Worm (Caenorhabditis elegans) whole organism, young adult: ENCODE measurements around the gene ech-6.

ENCODE experiments used
- D2030.7 ChIP-seq: fragments of 200-800 bp; sonication (Bioruptor generic); IDR thresholded peaks from 2 replicates; pipeline ENCODE4 v1.3.6; 2022; ENCODE audit warnings: missing genetic modification reagents, missing genetic modification characterization, missing compliant biosample characterization
- F49E8.2 ChIP-seq: sonication (generic microtip); optimal IDR thresholded peaks from 3 replicates; lab custom pipeline; 2017; ENCODE audit warnings: missing genetic modification characterization, mild to moderate bottlenecking, missing compliant biosample characterization, antibody characterized with exemption, moderate library complexity; ENCODE audit not compliant: insufficient read depth
- K11D2.4 ChIP-seq: fragments of 200-800 bp; sonication (Bioruptor generic); IDR thresholded peaks from 2 replicates; pipeline ENCODE4 v1.3.6; 2022; ENCODE audit warnings: missing genetic modification reagents, missing genetic modification characterization, missing compliant biosample characterization
- Y53F4B.3 ChIP-seq: fragments of 200-800 bp; sonication (Bioruptor generic); IDR thresholded peaks from 2 replicates; pipeline ENCODE4 v1.3.6; 2022; ENCODE audit warnings: missing genetic modification reagents, missing genetic modification characterization, missing compliant biosample characterization
- Y79H2A.3 ChIP-seq: fragments of 200-800 bp; sonication (Bioruptor generic); conservative IDR thresholded peaks from 2 replicates; pipeline ENCODE4 v1.3.6; 2022; ENCODE audit warnings: missing genetic modification reagents, missing genetic modification characterization, missing compliant biosample characterization
- Y95B8A.8 ChIP-seq: fragments of 200-800 bp; sonication (Bioruptor generic); IDR thresholded peaks from 2 replicates; pipeline ENCODE4 v1.3.6; 2022; ENCODE audit warnings: missing genetic modification reagents, missing genetic modification characterization, missing compliant biosample characterization
- ama-1 ChIP-seq, 3 experiments: fragments of 150-350 bp in 1 of 3; sonication (generic microtip) in 2 of 3; optimal IDR thresholded peaks; 2 replicates each; lab custom pipeline; 2014 to 2018; ENCODE audit warnings: missing biosample characterization in 2 of 3, missing genetic modification characterization in 2 of 3, missing genetic modification reagents in 2 of 3
- aptf-3 ChIP-seq: fragments of 200-800 bp; sonication (Bioruptor generic); IDR thresholded peaks from 2 replicates; pipeline ENCODE4 v1.3.6; 2022; ENCODE audit warnings: missing genetic modification characterization, missing compliant biosample characterization
- athp-1 ChIP-seq: sonication (generic microtip); optimal IDR thresholded peaks from 2 replicates; lab custom pipeline; 2017; ENCODE audit warnings: mild to moderate bottlenecking, missing genetic modification characterization, missing compliant biosample characterization
- ceh-100 ChIP-seq: fragments of 200-800 bp; sonication (Bioruptor generic); IDR thresholded peaks from 2 replicates; pipeline ENCODE4 v1.3.6; 2022; ENCODE audit warnings: missing genetic modification reagents, missing genetic modification characterization, missing compliant biosample characterization
- ceh-79 ChIP-seq: sonication (generic microtip); optimal IDR thresholded peaks from 2 replicates; lab custom pipeline; 2017; ENCODE audit warnings: mild to moderate bottlenecking, missing genetic modification characterization, missing compliant biosample characterization
- dox-1 ChIP-seq: fragments of 200-800 bp; sonication (Bioruptor generic); IDR thresholded peaks from 2 replicates; pipeline ENCODE4 v1.3.6; 2022; ENCODE audit warnings: missing genetic modification reagents, missing genetic modification characterization, missing compliant biosample characterization
- him-1 ChIP-seq: sonication (generic microtip); optimal IDR thresholded peaks from 2 replicates; lab custom pipeline; 2016; ENCODE audit warnings: missing genotype, missing genetic modification reagents, missing genetic modification characterization, missing compliant biosample characterization
- hlh-12 ChIP-seq: sonication (generic microtip); optimal IDR thresholded peaks from 2 replicates; lab custom pipeline; 2016; ENCODE audit warnings: missing genetic modification characterization, missing compliant biosample characterization
- hmg-1.2 ChIP-seq: fragments of 200-800 bp; sonication (Bioruptor generic); IDR thresholded peaks from 2 replicates; pipeline ENCODE4 v1.3.6; 2022; ENCODE audit warnings: missing genetic modification reagents, missing genetic modification characterization, missing compliant biosample characterization
- hrde-1 ChIP-seq: sonication (generic microtip); optimal IDR thresholded peaks from 2 replicates; lab custom pipeline; 2016; ENCODE audit warnings: missing genetic modification characterization, mild to moderate bottlenecking, missing compliant biosample characterization, moderate library complexity, missing genotype, missing genetic modification reagents, borderline replicate concordance
- hsf-1 ChIP-seq: fragments of 200-800 bp; sonication (Bioruptor generic); IDR thresholded peaks from 2 replicates; pipeline ENCODE4 v1.3.6; 2022; ENCODE audit warnings: missing genetic modification reagents, missing genetic modification characterization, missing compliant biosample characterization
- let-607 ChIP-seq, 2 experiments: fragments of 200-800 bp in 1 of 2; sonication (Bioruptor generic) in 1 of 2; sonication (generic microtip) in 1 of 2; optimal IDR thresholded peaks; 2 replicates each; lab custom pipeline; 2016 to 2018; ENCODE audit warnings: mild to moderate bottlenecking in 2 of 2, missing compliant biosample characterization in 2 of 2, missing genetic modification characterization in 2 of 2, moderate library complexity in 2 of 2, missing genotype in 1 of 2
- lin-26 ChIP-seq: fragments of 200-800 bp; sonication (Bioruptor generic); IDR thresholded peaks from 2 replicates; pipeline ENCODE4 v1.3.6; 2022; ENCODE audit warnings: missing genetic modification reagents, missing genetic modification characterization, missing compliant biosample characterization
- lin-40 ChIP-seq: sonication (generic microtip); optimal IDR thresholded peaks from 2 replicates; lab custom pipeline; 2016; ENCODE audit warnings: missing genetic modification characterization, mild to moderate bottlenecking, missing compliant biosample characterization, missing genotype, missing genetic modification reagents
- lin-54 ChIP-seq: fragments of 200-800 bp; sonication (Bioruptor generic); optimal IDR thresholded peaks from 2 replicates; lab custom pipeline; 2018; ENCODE audit warnings: mild to moderate bottlenecking, missing genetic modification characterization, missing compliant biosample characterization
- lsl-1 ChIP-seq: fragments of 200-800 bp; sonication (Bioruptor generic); optimal IDR thresholded peaks from 2 replicates; lab custom pipeline; 2018; ENCODE audit warnings: mild to moderate bottlenecking, missing genetic modification characterization, moderate library complexity, missing compliant biosample characterization
- lsy-27 ChIP-seq: sonication (generic microtip); optimal IDR thresholded peaks from 2 replicates; lab custom pipeline; 2017; ENCODE audit warnings: missing genetic modification characterization, mild to moderate bottlenecking, missing compliant biosample characterization, antibody characterized with exemption, missing genotype, borderline replicate concordance; ENCODE audit not compliant: insufficient read depth
- madf-6 ChIP-seq: fragments of 200-800 bp; sonication (Bioruptor generic); IDR thresholded peaks from 2 replicates; pipeline ENCODE4 v1.3.6; 2022; ENCODE audit warnings: missing genetic modification reagents, missing genetic modification characterization, missing compliant biosample characterization
- madf-8 ChIP-seq: fragments of 200-800 bp; sonication (Bioruptor generic); conservative IDR thresholded peaks from 2 replicates; pipeline ENCODE4 v1.3.6; 2022; ENCODE audit warnings: missing genetic modification reagents, missing genetic modification characterization, missing compliant biosample characterization
- mxl-1 ChIP-seq: sonication (generic microtip); optimal IDR thresholded peaks from 2 replicates; lab custom pipeline; 2016; ENCODE audit warnings: missing genetic modification characterization, missing compliant biosample characterization
- nhr-80 ChIP-seq: sonication (generic microtip); optimal IDR thresholded peaks from 2 replicates; lab custom pipeline; 2016; ENCODE audit warnings: missing genetic modification characterization, missing compliant biosample characterization
- pbrm-1 ChIP-seq: fragments of 200-800 bp; sonication (Bioruptor generic); IDR thresholded peaks from 2 replicates; pipeline ENCODE4 v1.3.6; 2022; ENCODE audit warnings: missing genetic modification reagents, missing genetic modification characterization, missing compliant biosample characterization
- snpc-3.4 ChIP-seq: sonication (generic microtip); optimal IDR thresholded peaks from 2 replicates; lab custom pipeline; 2017; ENCODE audit warnings: missing genetic modification characterization, mild to moderate bottlenecking, missing compliant biosample characterization, antibody characterized with exemption, moderate library complexity, missing genotype, missing genetic modification reagents
- snpc-4 ChIP-seq, 5 experiments: fragments of 150-350 bp in 1 of 5; sonication (generic microtip) in 4 of 5; optimal IDR thresholded peaks; 2 replicates each; lab custom pipeline; 2014 to 2018; ENCODE audit warnings: missing genetic modification characterization in 5 of 5, missing biosample characterization in 3 of 5, antibody characterized with exemption in 2 of 5, mild to moderate bottlenecking in 2 of 5, missing compliant biosample characterization in 2 of 5, missing genotype in 2 of 5, moderate library complexity in 2 of 5, missing genetic modification reagents in 1 of 5
- sptf-2 ChIP-seq: fragments of 200-800 bp; sonication (Bioruptor generic); optimal IDR thresholded peaks from 2 replicates; lab custom pipeline; 2018; ENCODE audit warnings: mild to moderate bottlenecking, missing genetic modification characterization, missing compliant biosample characterization

Gene ech-6

DNA sequence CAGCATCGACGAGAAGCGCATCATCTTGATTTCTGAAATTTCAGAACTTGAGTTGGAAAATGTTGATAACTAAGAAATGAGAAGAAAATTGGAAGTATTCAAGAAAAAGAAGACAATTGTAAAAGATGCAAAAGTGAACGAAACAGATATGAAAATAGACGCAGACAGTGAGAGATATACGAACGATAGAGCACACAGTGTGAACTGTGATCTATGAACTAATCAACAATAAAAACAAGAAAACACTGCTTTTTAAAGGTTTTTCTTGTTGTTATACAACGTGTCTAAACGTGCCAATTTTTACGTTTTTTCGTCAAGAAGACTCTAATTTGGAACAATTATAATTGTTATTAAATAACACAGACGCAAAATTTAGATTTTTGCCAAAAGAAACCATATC is at the start of gene ech-6:
ech-6 (minus strand) TSS at position 32 of the 400 bp plus-strand sequence.
- TF ChIP-seq aptf-3 (no peak), let-607 (tag; optimal IDR thresholded peaks at IDR 0.05; lab: Kevin White, UChicago) (peak in 1 of 2 experiments; percentile 29), snpc-4 (GFP tag; optimal IDR thresholded peaks at IDR 0.05; lab: Kevin White, UChicago) (no peak), snpc-4 (tag; optimal IDR thresholded peaks at IDR 0.05; lab: Kevin White, UChicago) (peak in 1 of 4 experiments; percentile 28), lin-54 (GFP tag; lab: Kevin White, UChicago) (no peak), ama-1 (optimal IDR thresholded peaks at IDR 0.05; lab: Kevin White, UChicago) (peak; percentile 33), ama-1 (GFP tag; optimal IDR thresholded peaks at IDR 0.05; lab: Kevin White, UChicago) (no peak), nhr-80 (tag; lab: Kevin White, UChicago) (peak; percentile 67), ceh-100 (GFP tag; lab: Robert Waterston, UW) (no peak), lin-40 (tag; lab: Kevin White, UChicago) (peak; percentile 37), hmg-1.2 (GFP tag; lab: Robert Waterston, UW) (peak; percentile 58; the same call in 1 of the 2 replicates)

DNA sequence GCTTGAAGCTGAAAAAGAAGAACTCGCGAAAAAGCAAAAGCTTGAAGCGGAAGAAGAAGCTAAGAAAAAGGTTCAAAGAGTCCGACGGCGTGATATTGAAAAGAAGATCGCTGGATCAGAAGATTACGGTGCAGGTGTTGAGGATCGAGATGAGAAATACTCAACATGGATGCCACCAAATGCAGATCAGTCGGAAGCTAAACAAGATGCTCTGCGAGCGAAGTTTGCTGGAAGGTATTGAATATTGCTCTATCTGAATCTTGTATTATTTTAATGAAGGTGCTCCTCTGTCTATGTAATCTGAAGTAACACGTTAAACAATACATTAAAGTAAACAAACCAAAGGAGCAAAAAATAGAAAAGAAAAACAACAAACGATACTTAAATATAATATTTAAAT is 49.4 kb upstream of the ech-6 start:
- 0 out of 2 replicates have a peak, but pooled peaks have one; percentile 67 for TF ChIP-seq Y95B8A.8 (GFP tag; lab: Robert Waterston, UW)
- TF ChIP-seq him-1 (tag; lab: Kevin White, UChicago), result peak; percentile 73
- peak; percentile 2 for TF ChIP-seq hrde-1
- TF ChIP-seq lin-26, result peak; percentile 51
- 0 out of 2 replicates have a peak, but pooled peaks have one; percentile 21 for TF ChIP-seq Y79H2A.3 (GFP tag; lab: Robert Waterston, UW)
- TF ChIP-seq hlh-12 (tag; lab: Kevin White, UChicago), result no peak
- TF ChIP-seq athp-1 (tag; lab: Kevin White, UChicago), result peak; percentile 4
- TF ChIP-seq ceh-79 (tag; lab: Kevin White, UChicago), result no peak
- TF ChIP-seq dox-1 (GFP tag; lab: Robert Waterston, UW), result 0 out of 2 replicates have a peak, but pooled peaks have one; percentile 29
- TF ChIP-seq nhr-80 (tag; lab: Kevin White, UChicago), result no peak
- TF ChIP-seq sptf-2 (GFP tag; lab: Kevin White, UChicago), result no peak
- TF ChIP-seq K11D2.4, result no peak
- TF ChIP-seq hsf-1 (GFP tag; lab: Robert Waterston, UW), result peak; percentile 53; the same call in 1 of the 2 replicates
- TF ChIP-seq F49E8.2 (tag; lab: Kevin White, UChicago), result peak; percentile 9
- TF ChIP-seq pbrm-1, result no peak

DNA sequence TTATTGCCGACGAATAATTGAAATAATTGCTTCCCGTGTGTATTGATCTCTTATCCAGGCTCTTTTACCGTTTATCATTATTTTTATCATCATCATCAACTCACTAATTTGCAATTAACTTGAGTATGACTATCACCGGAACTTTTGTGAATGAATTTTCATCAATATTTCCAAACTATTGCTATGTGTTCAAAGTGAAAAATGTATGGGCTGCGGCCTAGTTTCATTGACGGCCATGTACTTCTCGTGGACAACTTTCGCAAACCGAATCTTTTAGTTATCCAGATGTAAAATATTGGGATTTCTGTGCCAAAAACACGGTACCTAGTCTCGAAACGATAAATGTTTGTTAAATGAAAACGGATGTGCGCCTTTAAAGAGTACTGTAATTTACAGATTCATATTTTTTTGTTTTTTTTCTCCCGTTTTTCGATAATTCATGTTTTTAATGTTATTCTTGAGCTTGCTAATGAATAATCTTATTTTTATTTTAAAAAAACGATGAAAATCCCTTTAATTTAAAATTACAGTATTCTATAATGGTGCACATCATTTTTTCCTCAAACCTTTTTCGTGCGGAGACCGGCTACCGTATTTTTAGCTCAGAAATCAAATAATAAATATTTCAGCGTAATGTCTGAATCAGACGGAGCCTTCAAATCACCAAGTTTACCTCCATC is 45.9 kb upstream of the ech-6 start, which contains the start of gene ZK632.2:
ZK632.2 (plus strand) TSS at position 630 of the 680 bp plus-strand sequence.
- TF ChIP-seq madf-8 (GFP tag; lab: Robert Waterston, UW) (no peak), D2030.7 (GFP tag; lab: Robert Waterston, UW) (0 out of 2 replicates have a peak, but pooled peaks have one; percentile 8), hrde-1 (peak; percentile 16), madf-6 (GFP tag; lab: Robert Waterston, UW) (peak; percentile 44; the same call in 1 of the 2 replicates), lin-54 (GFP tag; lab: Kevin White, UChicago) (peak; percentile 26), F49E8.2 (tag; lab: Kevin White, UChicago) (peak; percentile 3), mxl-1 (tag; lab: Kevin White, UChicago) (no peak), let-607 (tag; optimal IDR thresholded peaks at IDR 0.05; lab: Kevin White, UChicago) (no peak), Y53F4B.3 (GFP tag; lab: Robert Waterston, UW) (no peak), snpc-3.4 (peak; percentile 24), ama-1 (optimal IDR thresholded peaks at IDR 0.05; lab: Kevin White, UChicago) (no peak), ama-1 (GFP tag; optimal IDR thresholded peaks at IDR 0.05; lab: Kevin White, UChicago) (peak in 1 of 2 experiments; percentile 0), lsl-1 (GFP tag; lab: Kevin White, UChicago) (peak; percentile 49), lsy-27 (tag; lab: Kevin White, UChicago) (no peak), hsf-1 (GFP tag; lab: Robert Waterston, UW) (peak; percentile 27; the same call in 1 of the 2 replicates)
